Worm (Caenorhabditis elegans): ENCODE results near the gene sru-2.

DNA sequence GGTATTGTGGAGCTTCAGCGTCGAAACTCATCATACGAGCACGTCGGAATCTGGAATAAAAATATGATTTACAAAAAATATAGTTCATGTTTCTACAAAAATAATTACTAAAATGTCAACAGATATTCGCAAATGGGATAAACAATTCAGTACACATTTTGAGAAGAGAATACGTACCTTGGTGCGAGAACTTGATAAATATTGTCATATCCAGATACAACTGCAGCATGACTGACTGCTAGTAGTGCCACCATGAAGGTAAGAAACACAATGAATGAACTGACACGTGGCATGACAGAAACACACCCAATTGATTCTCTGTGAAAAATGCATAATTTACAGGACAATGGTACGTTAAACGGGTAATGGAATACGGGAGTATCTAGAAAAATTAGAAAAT lies 32.5 kb downstream of the sru-2 start, which contains the start of gene nlp-35:
- TF ChIP-seq T22C8.4 (GFP tag; IDR thresholded peaks at IDR 0.05) (no peak), ztf-23 (GFP tag; IDR thresholded peaks at IDR 0.05) (no peak)
